Worm (Caenorhabditis elegans) whole organism, L4 larva: ENCODE data around the gene pes-9.

Experiments used
- ZK546.5 ChIP-seq, 2 experiments: sonication (generic microtip); optimal IDR thresholded peaks; 2 replicates each; lab custom pipeline; 2017; ENCODE audit warnings: missing biosample characterization in 2 of 2, missing genetic modification characterization in 2 of 2
- aly-2 ChIP-seq: sonication (generic microtip); optimal IDR thresholded peaks from 2 replicates; lab custom pipeline; 2018; ENCODE audit warnings: missing biosample characterization, missing genetic modification characterization
- ama-1 ChIP-seq: fragments of 150-350 bp; optimal IDR thresholded peaks from 2 replicates; lab custom pipeline; 2014; ENCODE audit warnings: inconsistent platforms, mixed read lengths
- ceh-44 ChIP-seq: fragments of 200-800 bp; sonication (Bioruptor generic); IDR thresholded peaks from 2 replicates; pipeline ENCODE4 v1.3.6; 2022; ENCODE audit warnings: missing genetic modification reagents, missing genetic modification characterization, missing compliant biosample characterization
- madf-9 ChIP-seq: fragments of 200-800 bp; sonication (Bioruptor generic); conservative IDR thresholded peaks from 2 replicates; pipeline ENCODE4 v1.3.6; 2022; ENCODE audit warnings: missing genetic modification reagents, missing genetic modification characterization, missing compliant biosample characterization
- mep-1 ChIP-seq: fragments of 150-350 bp; sonication (generic microtip); optimal IDR thresholded peaks from 3 replicates; lab custom pipeline; 2014; ENCODE audit warnings: missing biosample characterization, missing genetic modification characterization
- nhr-76 ChIP-seq: fragments of 150-350 bp; optimal IDR thresholded peaks from 2 replicates; lab custom pipeline; 2014; ENCODE audit warnings: missing biosample characterization, missing genetic modification characterization
- nhr-77 ChIP-seq: fragments of 150-350 bp; optimal IDR thresholded peaks from 2 replicates; lab custom pipeline; 2014; ENCODE audit warnings: missing biosample characterization, missing genetic modification characterization
- unc-130 ChIP-seq: sonication (generic microtip); optimal IDR thresholded peaks from 2 replicates; lab custom pipeline; 2016; ENCODE audit warnings: missing genetic modification reagents, missing genetic modification characterization, missing compliant biosample characterization

- no peak for TF ChIP-seq nhr-77
- no peak for TF ChIP-seq ceh-44 (GFP tag; lab: Robert Waterston, UW)
- TF ChIP-seq aly-2 (tag; lab: Kevin White, UChicago) = no peak
- TF ChIP-seq madf-9 (GFP tag; lab: Robert Waterston, UW) = no peak
- no peak for TF ChIP-seq nhr-76
- TF ChIP-seq mep-1 (tag; lab: Kevin White, UChicago) = peak; percentile 10
- peak; percentile 48 for TF ChIP-seq unc-130 (GFP tag; lab: Kevin White, UChicago)
- TF ChIP-seq ama-1 (lab: Kevin White, UChicago) = no peak
- TF ChIP-seq ZK546.5 (tag; optimal IDR thresholded peaks at IDR 0.05; lab: Kevin White, UChicago) = no peak
Measured at ce11 chrV:14645817-14646789, 49.3 kb upstream of the pes-9 start, which contains the start of the genes rfc-1 and pmp-3.
